Fruit fly (Drosophila melanogaster) whole organism, embryonic: ENCODE data around the gene LUBEL.

Experiments
- Awh ChIP-seq: fragments of 200-800 bp; sonication (Bioruptor generic); IDR thresholded peaks from 2 replicates; pipeline ENCODE4, ENCODE4 v1.3.6; 2022; ENCODE audit warnings: missing biosample characterization, missing genetic modification characterization
- Blimp-1 ChIP-seq: fragments of 200-800 bp; sonication (Bioruptor generic); optimal IDR thresholded peaks from 3 replicates; lab custom pipeline; 2018; ENCODE audit warnings: missing biosample characterization, missing genetic modification characterization, mild to moderate bottlenecking, moderate library complexity, missing genetic modification reagents
- CG11085 ChIP-seq: fragments of 200-800 bp; sonication (Bioruptor generic); IDR thresholded peaks from 2 replicates; pipeline ENCODE4 v1.3.6; 2022; ENCODE audit warnings: missing biosample characterization, missing genetic modification characterization
- CG12071 ChIP-seq: fragments of 200-800 bp; sonication (Bioruptor generic); optimal IDR thresholded peaks from 3 replicates; lab custom pipeline; 2018; ENCODE audit warnings: missing biosample characterization, mild to moderate bottlenecking, missing genetic modification characterization
- CG8478 ChIP-seq: fragments of >200 bp; optimal IDR thresholded peaks from 2 replicates; lab custom pipeline; 2018
- CrebB ChIP-seq: fragments of 200-800 bp; sonication (Bioruptor generic); optimal IDR thresholded peaks from 3 replicates; lab custom pipeline; 2018; ENCODE audit warnings: missing biosample characterization, mild to moderate bottlenecking, missing genetic modification characterization
- Doc3 ChIP-seq: fragments of 200-800 bp; sonication (Bioruptor generic); IDR thresholded peaks from 3 replicates; pipeline ENCODE4 v1.3.6; 2022; ENCODE audit warnings: missing biosample characterization, missing genetic modification characterization; ENCODE audit not compliant: partially characterized antibody
- fru ChIP-seq: fragments of >200 bp; optimal IDR thresholded peaks from 2 replicates; lab custom pipeline; 2017
- gfzf ChIP-seq: fragments of 200-800 bp; sonication (Bioruptor generic); optimal IDR thresholded peaks from 2 replicates; lab custom pipeline; 2016; ENCODE audit warnings: missing biosample characterization, mild to moderate bottlenecking, missing genetic modification characterization, moderate library complexity
- lola ChIP-seq, 3 experiments: fragments of >200 bp in 2 of 3; fragments of 200-800 bp in 1 of 3; sonication (Bioruptor generic) in 1 of 3; optimal IDR thresholded peaks; 2 replicates each; lab custom pipeline; 2017 to 2019; ENCODE audit warnings: missing biosample characterization in 3 of 3, missing genetic modification characterization in 3 of 3, mild to moderate bottlenecking in 1 of 3, moderate library complexity in 1 of 3
- sr ChIP-seq: fragments of 200-800 bp; sonication (Bioruptor generic); IDR thresholded peaks from 3 replicates; pipeline ENCODE4 v1.3.6; 2022; ENCODE audit warnings: missing biosample characterization, missing genetic modification characterization
- twi ChIP-seq: fragments of 200-800 bp; optimal IDR thresholded peaks from 2 replicates; lab custom pipeline; 2019; ENCODE audit warnings: missing biosample characterization, mild to moderate bottlenecking, missing genetic modification characterization, moderate library complexity
- unpg ChIP-seq: fragments of 200-800 bp; sonication (Bioruptor generic); optimal IDR thresholded peaks from 3 replicates; lab custom pipeline; 2018; ENCODE audit warnings: missing biosample characterization, mild to moderate bottlenecking, missing genetic modification characterization, moderate library complexity
- wor ChIP-seq: fragments of 200-800 bp; sonication (Bioruptor generic); IDR thresholded peaks from 2 replicates; pipeline ENCODE4 v1.3.6; 2022; ENCODE audit warnings: missing biosample characterization, missing genetic modification characterization

dm6 chr2L:6797408-6797807 is 24.9 kb upstream of the LUBEL start:
- no peak for TF ChIP-seq sr
- TF ChIP-seq Doc3 (GFP tag; lab: Robert Waterston, UW) = 0 out of 3 replicates have a peak, but pooled peaks have one; percentile 34
- TF ChIP-seq CG8478 = no peak
- no peak for TF ChIP-seq CrebB (tag; lab: Kevin White, UChicago)
- TF ChIP-seq gfzf (GFP tag; lab: Kevin White, UChicago) = peak; percentile 35
- TF ChIP-seq CG12071 (GFP tag; lab: Kevin White, UChicago) = no peak
- no peak for TF ChIP-seq CG11085
- no peak for TF ChIP-seq lola (GFP tag; optimal IDR thresholded peaks at IDR 0.05; lab: Kevin White, UChicago)
- TF ChIP-seq Blimp-1 = no peak
- peak; percentile 9 for TF ChIP-seq unpg
- TF ChIP-seq fru (lab: Kevin White, UChicago) = no peak
- no peak for TF ChIP-seq wor (GFP tag; lab: Robert Waterston, UW)
- TF ChIP-seq Awh (GFP tag; lab: Robert Waterston, UW) = no peak
- TF ChIP-seq twi (tag; lab: Kevin White, UChicago) = no peak
